Fruit fly (Drosophila melanogaster) whole organism, prepupa: ENCODE results near the gene CG12995.

Experiments
- CG10631 ChIP-seq: fragments of 200-800 bp; sonication (Bioruptor generic); optimal IDR thresholded peaks from 2 replicates; lab custom pipeline; 2016; ENCODE audit warnings: missing biosample characterization, missing genetic modification characterization
- CG10669 ChIP-seq: fragments of 200-800 bp; sonication (Bioruptor generic); optimal IDR thresholded peaks from 3 replicates; lab custom pipeline; 2018; ENCODE audit warnings: missing biosample characterization, mild to moderate bottlenecking, missing genetic modification characterization, moderate library complexity
- CG11762 ChIP-seq: fragments of 200-800 bp; sonication (Bioruptor generic); optimal IDR thresholded peaks from 3 replicates; lab custom pipeline; 2016; ENCODE audit warnings: missing biosample characterization, missing genetic modification characterization; ENCODE audit not compliant: insufficient read depth
- CG11902 ChIP-seq: fragments of 200-800 bp; sonication (Bioruptor generic); optimal IDR thresholded peaks from 3 replicates; lab custom pipeline; 2016; ENCODE audit warnings: missing biosample characterization, missing genetic modification characterization
- CG15336 ChIP-seq: fragments of 200-800 bp; sonication (Bioruptor generic); IDR thresholded peaks from 2 replicates; pipeline ENCODE4 v1.3.6; 2022; ENCODE audit warnings: missing biosample characterization, missing genetic modification characterization
- CG16779 ChIP-seq: fragments of 200-800 bp; sonication (Bioruptor generic); optimal IDR thresholded peaks from 3 replicates; lab custom pipeline; 2017; ENCODE audit warnings: missing biosample characterization, mild to moderate bottlenecking, missing genetic modification characterization
- CG6276 ChIP-seq: fragments of 200-800 bp; sonication (Bioruptor generic); optimal IDR thresholded peaks from 2 replicates; lab custom pipeline; 2017; ENCODE audit warnings: missing biosample characterization, mild to moderate bottlenecking, missing genetic modification characterization
- CG6792 ChIP-seq: fragments of 200-800 bp; sonication (Bioruptor generic); optimal IDR thresholded peaks from 3 replicates; lab custom pipeline; 2016; ENCODE audit warnings: missing biosample characterization, missing genetic modification characterization
- CG6808 ChIP-seq: fragments of 200-800 bp; sonication (Bioruptor generic); optimal IDR thresholded peaks from 3 replicates; lab custom pipeline; 2017; ENCODE audit warnings: missing biosample characterization, missing genetic modification characterization, mild to moderate bottlenecking, moderate library complexity, missing genetic modification reagents
- CG6854 ChIP-seq: fragments of 200-800 bp; sonication (Bioruptor generic); optimal IDR thresholded peaks from 2 replicates; lab custom pipeline; 2017; ENCODE audit warnings: missing biosample characterization, mild to moderate bottlenecking, missing genetic modification characterization
- CG8119 ChIP-seq: fragments of 200-800 bp; sonication (Bioruptor generic); IDR thresholded peaks from 3 replicates; pipeline ENCODE4 v1.3.6; 2022; ENCODE audit warnings: missing biosample characterization, missing genetic modification characterization
- CG8319 ChIP-seq: fragments of 200-800 bp; sonication (Bioruptor generic); optimal IDR thresholded peaks from 3 replicates; lab custom pipeline; 2016; ENCODE audit warnings: missing biosample characterization, missing genetic modification characterization
- CG8632 ChIP-seq: fragments of 200-800 bp; sonication (Bioruptor generic); optimal IDR thresholded peaks from 3 replicates; lab custom pipeline; 2016; ENCODE audit warnings: missing biosample characterization, missing genetic modification characterization
- Eip78C ChIP-seq: fragments of 200-800 bp; sonication (Bioruptor generic); peaks from one replicate; lab custom pipeline; 2016; ENCODE audit warnings: missing biosample characterization, missing genetic modification characterization
- Ets21C ChIP-seq: fragments of 200-800 bp; sonication (Bioruptor generic); optimal IDR thresholded peaks from 3 replicates; lab custom pipeline; 2016; ENCODE audit warnings: missing biosample characterization, missing genetic modification characterization
- Ets96B ChIP-seq: fragments of 200-800 bp; optimal IDR thresholded peaks from 2 replicates; lab custom pipeline; 2019; ENCODE audit warnings: missing biosample characterization, mild to moderate bottlenecking, missing genetic modification characterization, moderate library complexity
- Gug ChIP-seq: fragments of 200-800 bp; sonication (Bioruptor generic); IDR thresholded peaks from 2 replicates; pipeline ENCODE4 v1.3.6; 2022; ENCODE audit warnings: missing biosample characterization, missing genetic modification characterization
- Hr38 ChIP-seq: sonication (Bioruptor generic); optimal IDR thresholded peaks from 2 replicates; lab custom pipeline; 2016; ENCODE audit warnings: missing biosample characterization, missing genetic modification characterization
- Hr39 ChIP-seq: fragments of 200-800 bp; sonication (Bioruptor generic); optimal IDR thresholded peaks from 2 replicates; lab custom pipeline; 2016; ENCODE audit warnings: missing biosample characterization, missing genetic modification characterization
- Met ChIP-seq: fragments of 200-800 bp; sonication (Bioruptor generic); optimal IDR thresholded peaks from 3 replicates; lab custom pipeline; 2016; ENCODE audit warnings: missing biosample characterization, missing genetic modification characterization
- OdsH ChIP-seq: fragments of 200-800 bp; sonication (Bioruptor generic); optimal IDR thresholded peaks from 3 replicates; lab custom pipeline; 2016; ENCODE audit warnings: missing biosample characterization, missing genetic modification characterization
- Smox ChIP-seq: fragments of 200-800 bp; sonication (Bioruptor generic); optimal IDR thresholded peaks from 3 replicates; lab custom pipeline; 2016; ENCODE audit warnings: missing biosample characterization, missing genetic modification characterization
- dsx ChIP-seq: fragments of 200-800 bp; optimal IDR thresholded peaks from 3 replicates; lab custom pipeline; 2019; ENCODE audit warnings: missing biosample characterization, mild to moderate bottlenecking, missing genetic modification characterization, moderate library complexity; ENCODE audit not compliant: poor library complexity, severe bottlenecking
- eg ChIP-seq: fragments of 200-800 bp; sonication (Bioruptor generic); IDR thresholded peaks from 3 replicates; pipeline ENCODE4 v1.3.6; 2022; ENCODE audit warnings: missing biosample characterization, missing genetic modification characterization
- fd85E ChIP-seq: fragments of 200-800 bp; sonication (Bioruptor generic); optimal IDR thresholded peaks from 3 replicates; lab custom pipeline; 2016; ENCODE audit warnings: missing biosample characterization, missing genetic modification characterization
- fkh ChIP-seq: fragments of 200-800 bp; sonication (Bioruptor generic); optimal IDR thresholded peaks from 3 replicates; lab custom pipeline; 2017; ENCODE audit warnings: missing biosample characterization, mild to moderate bottlenecking, missing genetic modification characterization, moderate library complexity
- lz ChIP-seq: fragments of 200-800 bp; sonication (Bioruptor generic); optimal IDR thresholded peaks from 3 replicates; lab custom pipeline; 2016; ENCODE audit warnings: missing biosample characterization, missing genetic modification characterization
- spab ChIP-seq: fragments of 200-800 bp; sonication (Bioruptor generic); optimal IDR thresholded peaks from 2 replicates; lab custom pipeline; 2017; ENCODE audit warnings: missing biosample characterization, mild to moderate bottlenecking, missing genetic modification characterization, missing genetic modification reagents
- ss ChIP-seq, 2 experiments: fragments of 200-800 bp; sonication (Bioruptor generic); optimal IDR thresholded peaks; 2 replicates in 1 of 2; 3 replicates in 1 of 2; lab custom pipeline; 2017 to 2018; ENCODE audit warnings: mild to moderate bottlenecking in 2 of 2, missing biosample characterization in 2 of 2, missing genetic modification characterization in 2 of 2, moderate library complexity in 1 of 2
- svp ChIP-seq: fragments of 200-800 bp; sonication (Bioruptor generic); peaks from one replicate; lab custom pipeline; 2016; ENCODE audit warnings: missing biosample characterization, missing genetic modification characterization
- vri ChIP-seq: fragments of 200-800 bp; sonication (Bioruptor generic); optimal IDR thresholded peaks from 3 replicates; lab custom pipeline; 2016; ENCODE audit warnings: missing biosample characterization, mild to moderate bottlenecking, missing genetic modification characterization

CG12995 gene

dm6 chrX:17170484-17170944 lies 39.3 kb downstream of the CG12995 start (continued):
- TF ChIP-seq CG8319 (GFP tag; lab: Kevin White, UChicago) (peak; percentile 8), eg (GFP tag; lab: Robert Waterston, UW) (peak; percentile 86), Ets21C (no peak), CG6808 (GFP tag; lab: Kevin White, UChicago) (peak; percentile 73), CG10669 (GFP tag; lab: Kevin White, UChicago) (peak; percentile 65), lz (GFP tag; lab: Kevin White, UChicago) (peak; percentile 27), fd85E (peak; percentile 47), CG6276 (GFP tag; lab: Kevin White, UChicago) (peak; percentile 84), CG16779 (tag; lab: Kevin White, UChicago) (peak; percentile 58), Eip78C (GFP tag; lab: Kevin White, UChicago) (peak; percentile 74), CG6854 (GFP tag; lab: Kevin White, UChicago) (peak; percentile 41)
- TF ChIP-seq, all 60 proteins: peak for 46

- TF ChIP-seq CG11762 (GFP tag; lab: Kevin White, UChicago), result no peak
- TF ChIP-seq fkh, result no peak
- TF ChIP-seq Eip78C (GFP tag; lab: Kevin White, UChicago), result no peak
- no peak for TF ChIP-seq CG15336
- TF ChIP-seq Gug (GFP tag; lab: Robert Waterston, UW), result no peak
- TF ChIP-seq CG6792 (GFP tag; lab: Kevin White, UChicago), result no peak
- no peak for TF ChIP-seq vri
- no peak for TF ChIP-seq CG16779 (tag; lab: Kevin White, UChicago)
- no peak for TF ChIP-seq Ets21C
- TF ChIP-seq spab (GFP tag; lab: Kevin White, UChicago), result no peak
- TF ChIP-seq CG10669 (GFP tag; lab: Kevin White, UChicago), result no peak
- no peak for TF ChIP-seq OdsH (GFP tag; lab: Kevin White, UChicago)
- TF ChIP-seq CG11902 (GFP tag; lab: Kevin White, UChicago), result no peak
- no peak for TF ChIP-seq CG6808 (GFP tag; lab: Kevin White, UChicago)
- no peak for TF ChIP-seq dsx (GFP tag; lab: Kevin White, UChicago)
- no peak for TF ChIP-seq Smox (GFP tag; lab: Kevin White, UChicago)
- TF ChIP-seq Hr39 (GFP tag; lab: Kevin White, UChicago), result no peak
- no peak for TF ChIP-seq CG6276 (GFP tag; lab: Kevin White, UChicago)
- TF ChIP-seq Met, result no peak
- TF ChIP-seq CG8119 (GFP tag; lab: Robert Waterston, UW), result no peak
- TF ChIP-seq, all 60 proteins: peak for 0
Observed at dm6 chrX:17167304-17167703, 42.5 kb downstream of the CG12995 start.

dm6 chrX:17162446-17163013 lies 47.3 kb downstream of the CG12995 start:
- TF ChIP-seq CG8632 (no peak), Hr38 (GFP tag; lab: Kevin White, UChicago) (no peak), Met (no peak), CG10669 (GFP tag; lab: Kevin White, UChicago) (no peak), eg (GFP tag; lab: Robert Waterston, UW) (no peak), CG15336 (no peak), svp (GFP tag; lab: Kevin White, UChicago) (peak; percentile 61), Ets96B (tag; lab: Kevin White, UChicago) (no peak)

- TF ChIP-seq CG11902 (GFP tag; lab: Kevin White, UChicago) (no peak), CG15336 (peak; percentile 12; the same call in 1 of the 2 replicates), ss (GFP tag; optimal IDR thresholded peaks at IDR 0.05; lab: Kevin White, UChicago) (peak in 1 of 2 experiments; percentile 32), fkh (peak; percentile 67), CG6276 (GFP tag; lab: Kevin White, UChicago) (no peak), Eip78C (GFP tag; lab: Kevin White, UChicago) (peak; percentile 51), dsx (GFP tag; lab: Kevin White, UChicago) (peak; percentile 59), CG6808 (GFP tag; lab: Kevin White, UChicago) (peak; percentile 35), CG10631 (GFP tag; lab: Kevin White, UChicago) (no peak), CG8119 (GFP tag; lab: Robert Waterston, UW) (0 out of 3 replicates have a peak, but pooled peaks have one; percentile 14)
- TF ChIP-seq, all 60 proteins: peak for 7
Observed at dm6 chrX:17160396-17161040, 49.3 kb downstream of the CG12995 start.
